Fruit fly (Drosophila melanogaster): ENCODE data around the gene CG17636.

dm6 chrX:130555-130954 is 4.0 kb upstream of the CG17636 start:
- no peak for TF ChIP-seq Myc (optimal IDR thresholded peaks at IDR 0.05)
- TF ChIP-seq ttk (optimal IDR thresholded peaks at IDR 0.05): no peak
- TF ChIP-seq psq (optimal IDR thresholded peaks at IDR 0.05): no peak
- no peak for TF ChIP-seq h (optimal IDR thresholded peaks at IDR 0.05)

Data from Kc167 (cell line).